Fruit fly (Drosophila melanogaster): ENCODE results near the gene CG14810.

DNA sequence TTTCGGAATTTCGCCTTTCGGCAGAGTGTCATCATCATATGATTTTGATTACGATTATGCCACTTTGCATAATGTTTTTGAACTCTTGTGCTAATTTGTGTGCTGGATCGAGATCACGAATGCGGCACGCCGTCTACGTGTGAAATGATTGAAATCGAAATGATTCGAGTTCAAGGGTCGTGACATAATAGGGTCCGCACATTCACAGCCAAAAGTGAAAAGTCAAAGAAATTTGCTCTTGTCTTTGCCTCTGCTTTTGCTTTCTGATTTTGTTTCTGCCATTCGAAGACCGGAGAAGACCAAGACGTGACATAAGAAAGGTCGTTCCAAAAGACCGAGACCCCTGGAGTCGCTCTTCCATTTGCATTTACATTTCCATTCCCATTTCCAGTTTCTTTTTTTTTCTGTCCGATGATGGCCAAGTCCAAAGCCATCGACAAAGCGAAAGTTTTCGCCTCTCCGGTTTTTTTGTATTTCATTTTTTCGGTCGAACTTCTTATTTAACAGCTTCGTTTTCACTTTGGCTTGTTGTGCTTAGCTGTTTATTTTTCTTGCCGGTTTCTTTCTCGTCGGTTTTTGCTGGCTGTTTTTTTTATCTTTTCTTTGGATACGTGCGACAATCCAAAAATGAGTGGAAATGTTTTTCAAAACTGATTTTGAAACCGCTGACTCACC, 14.7 kb upstream of the CG14810 start:
- TF ChIP-seq pan (optimal IDR thresholded peaks at IDR 0.05) = no peak
- TF ChIP-seq CG8478 (optimal IDR thresholded peaks at IDR 0.05) = no peak
- no peak for TF ChIP-seq EcR (GFP tag; optimal IDR thresholded peaks at IDR 0.05)
- no peak for TF ChIP-seq psq (optimal IDR thresholded peaks at IDR 0.05)

Measured in whole organism.